Worm (Caenorhabditis elegans) whole organism, L4/young adult: ENCODE data around the gene dhhc-5.

Experiments
- W03F9.2 ChIP-seq: fragments of 150-350 bp; optimal IDR thresholded peaks from 2 replicates; lab custom pipeline; 2014; ENCODE audit warnings: missing biosample characterization, missing genetic modification characterization
- dao-5 ChIP-seq: sonication (generic microtip); optimal IDR thresholded peaks from 2 replicates; lab custom pipeline; 2016; ENCODE audit warnings: missing genotype, missing genetic modification characterization, moderate library complexity, missing compliant biosample characterization
- him-1 ChIP-seq: sonication (generic microtip); optimal IDR thresholded peaks from 2 replicates; lab custom pipeline; 2016; ENCODE audit warnings: missing genotype, missing genetic modification reagents, missing genetic modification characterization, missing compliant biosample characterization

The dhhc-5 gene

DNA sequence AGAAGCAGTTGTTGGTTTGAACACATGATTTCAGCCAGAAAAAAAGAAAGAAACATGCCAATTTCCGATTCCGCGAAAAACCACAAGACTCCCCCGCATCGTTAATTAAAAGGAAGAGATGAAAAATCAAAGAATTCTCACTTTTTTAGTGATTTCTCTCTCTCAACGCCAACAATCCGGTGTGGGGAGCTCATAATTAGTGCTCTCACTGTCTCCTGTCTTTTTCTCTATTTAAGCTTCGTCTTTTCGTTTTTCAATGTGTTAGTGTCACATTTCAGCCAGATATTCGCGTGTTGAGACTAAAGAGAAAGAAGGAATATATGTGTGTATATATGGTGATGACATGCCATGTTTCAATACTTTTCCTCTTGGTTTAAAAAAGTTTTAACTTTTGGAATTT, 24.9 kb upstream of the dhhc-5 start:
- TF ChIP-seq him-1 (tag; lab: Kevin White, UChicago) = peak; percentile 25
- TF ChIP-seq W03F9.2 (tag; lab: Kevin White, UChicago) = no peak

DNA sequence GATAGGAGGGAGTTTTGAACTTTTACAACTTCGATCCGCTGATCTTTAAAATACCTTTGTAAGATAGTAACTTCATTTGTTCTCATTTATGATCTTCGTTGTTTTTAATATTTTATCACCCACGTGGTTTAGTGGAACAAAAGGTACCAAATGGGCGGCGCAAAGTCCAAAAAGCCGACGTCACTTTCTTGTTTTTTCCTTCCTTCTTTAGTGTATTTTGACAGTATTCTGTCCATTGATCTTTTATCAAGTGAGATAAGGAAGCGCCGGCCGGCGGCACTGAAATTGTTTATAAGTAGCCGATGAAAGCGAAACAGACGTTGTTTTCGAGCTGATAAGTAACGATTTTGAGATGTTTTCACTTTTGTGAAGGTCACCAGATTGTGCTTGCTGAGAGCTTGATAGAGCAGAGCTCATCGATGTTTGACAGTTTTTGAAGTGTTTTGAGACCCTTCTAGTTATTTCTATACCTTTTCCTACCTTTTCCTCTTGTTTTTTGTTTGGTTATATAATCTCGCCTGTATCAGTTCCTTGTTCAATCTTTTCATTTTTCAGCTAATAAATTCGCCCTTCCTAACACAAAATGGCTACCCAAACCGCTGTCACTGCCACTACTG, 23.8 kb upstream of the dhhc-5 start, which contains the start of gene K04C2.3:
K04C2.3 (plus strand) TSS at position 556 of the 617 bp plus-strand sequence.
- no peak for TF ChIP-seq W03F9.2 (tag; lab: Kevin White, UChicago)
- no peak for TF ChIP-seq dao-5 (tag; lab: Kevin White, UChicago)
- peak; percentile 4 for TF ChIP-seq him-1 (tag; lab: Kevin White, UChicago)

ce11 chrIII:6871668-6872067, 22.8 kb upstream of the dhhc-5 start:
- TF ChIP-seq dao-5 (tag; lab: Kevin White, UChicago) = no peak
- TF ChIP-seq him-1 (tag; lab: Kevin White, UChicago) = no peak
- TF ChIP-seq W03F9.2 (tag; lab: Kevin White, UChicago) = no peak

DNA sequence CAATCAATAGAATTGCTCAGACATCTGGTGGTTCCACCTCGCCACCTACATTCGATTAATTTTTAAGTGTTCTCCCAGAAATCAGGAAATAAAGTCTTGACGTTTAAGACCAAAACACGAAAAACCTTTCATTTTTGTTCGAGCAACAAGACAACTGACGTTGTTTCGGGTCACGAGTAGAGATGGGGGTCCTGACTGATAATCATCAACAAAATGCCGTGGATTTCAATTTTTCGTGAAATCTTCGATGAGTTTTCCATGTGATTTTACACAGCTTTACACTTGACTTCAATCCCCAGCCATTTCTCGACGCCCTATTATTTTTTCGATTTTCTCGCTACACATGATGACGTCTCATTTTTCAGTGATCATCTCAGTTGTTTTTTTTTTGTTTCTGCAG, 22.2 kb upstream of the dhhc-5 start:
- TF ChIP-seq dao-5 (tag; lab: Kevin White, UChicago) = no peak
- no peak for TF ChIP-seq him-1 (tag; lab: Kevin White, UChicago)
- no peak for TF ChIP-seq W03F9.2 (tag; lab: Kevin White, UChicago)

DNA sequence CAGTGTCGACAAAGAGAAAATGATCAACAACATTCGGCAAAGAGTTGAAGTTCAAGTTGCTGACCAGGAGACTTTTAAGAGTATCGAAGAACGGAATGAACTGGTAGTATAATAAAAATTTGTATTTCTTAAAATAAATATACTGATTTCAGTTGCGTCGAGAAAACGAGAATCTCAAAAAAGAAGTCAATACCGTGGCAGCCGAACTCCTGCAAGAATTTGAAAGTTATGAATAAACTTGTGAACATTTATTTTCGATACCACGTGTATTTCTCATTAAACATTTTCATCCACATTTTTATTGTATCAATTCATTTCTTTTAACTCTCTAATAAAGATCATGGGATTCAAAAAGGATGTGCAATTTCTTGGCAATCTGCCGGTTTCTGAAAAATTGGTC, 21.1 kb upstream of the dhhc-5 start, which contains the start of gene K04C2.8:
K04C2.8 (plus strand) TSS at position 301 of the 400 bp plus-strand sequence.
- TF ChIP-seq dao-5 (tag; lab: Kevin White, UChicago) = no peak
- no peak for TF ChIP-seq W03F9.2 (tag; lab: Kevin White, UChicago)
- TF ChIP-seq him-1 (tag; lab: Kevin White, UChicago) = no peak

ce11 chrIII:6869268-6869667, 20.4 kb upstream of the dhhc-5 start, which contains the start of the genes cra-1 and kbp-1:
Gene cra-1, minus strand, starts transcription at chrIII:6869460.
Gene kbp-1, plus strand, starts transcription at chrIII:6869633.
- TF ChIP-seq him-1 (tag; lab: Kevin White, UChicago) = no peak
- TF ChIP-seq W03F9.2 (tag; lab: Kevin White, UChicago) = no peak
- no peak for TF ChIP-seq dao-5 (tag; lab: Kevin White, UChicago)

DNA sequence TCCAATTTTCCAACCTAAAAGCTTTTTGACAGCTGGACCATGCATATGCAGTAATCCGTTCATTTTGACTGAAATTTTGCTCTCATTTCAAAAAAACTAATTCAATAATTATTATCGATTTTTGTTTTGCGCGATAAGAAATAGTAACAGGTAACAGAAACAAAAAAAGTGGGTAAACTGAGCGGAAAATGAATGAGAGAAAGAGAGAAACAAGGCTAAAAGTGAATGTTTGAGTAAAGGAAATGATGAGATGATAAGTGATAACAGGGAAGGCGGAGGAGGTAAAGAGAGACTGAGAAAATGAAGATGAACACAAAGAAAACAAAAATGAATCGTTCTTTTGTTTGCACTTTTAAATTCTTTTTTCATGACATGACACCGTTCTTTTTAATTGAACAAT, 15.0 kb upstream of the dhhc-5 start, which contains the start of gene sma-3:
sma-3 (minus strand) TSS at position 68 of the 400 bp plus-strand sequence.
- no peak for TF ChIP-seq dao-5 (tag; lab: Kevin White, UChicago)
- no peak for TF ChIP-seq W03F9.2 (tag; lab: Kevin White, UChicago)
- TF ChIP-seq him-1 (tag; lab: Kevin White, UChicago) = no peak

DNA sequence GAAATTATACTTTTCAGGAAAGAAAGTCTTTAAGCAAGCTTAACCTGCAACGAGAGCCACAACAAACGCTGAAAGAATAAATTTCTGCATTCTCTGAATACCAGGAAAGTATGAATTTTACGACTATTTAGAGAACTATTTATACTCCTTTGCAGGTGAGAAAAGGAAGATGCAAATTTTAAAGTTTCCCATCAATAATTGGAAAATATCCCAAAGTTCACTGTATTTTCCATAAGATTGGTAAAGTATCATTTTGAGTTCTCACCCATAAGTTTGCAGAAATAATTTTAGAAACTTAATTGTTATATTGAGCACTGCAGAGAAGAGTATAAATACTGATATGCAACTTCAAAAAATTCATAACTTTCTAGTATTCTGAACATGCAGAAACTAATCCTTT, 10.6 kb upstream of the dhhc-5 start, which contains the start of gene clec-158:
clec-158 (minus strand) TSS at position 101 of the 400 bp plus-strand sequence.
- no peak for TF ChIP-seq W03F9.2 (tag; lab: Kevin White, UChicago)
- TF ChIP-seq dao-5 (tag; lab: Kevin White, UChicago) = no peak
- no peak for TF ChIP-seq him-1 (tag; lab: Kevin White, UChicago)

- TF ChIP-seq dao-5 (tag; lab: Kevin White, UChicago) = no peak
- TF ChIP-seq W03F9.2 (tag; lab: Kevin White, UChicago) = no peak
Observed at ce11 chrIII:6857390-6857848, 8.6 kb upstream of the dhhc-5 start.

- TF ChIP-seq W03F9.2 (tag; lab: Kevin White, UChicago) = no peak
Observed at ce11 chrIII:6856709-6857108, 7.8 kb upstream of the dhhc-5 start, which contains the start of gene zak-1. Gene zak-1, minus strand, starts transcription at chrIII:6856809.

- no peak for TF ChIP-seq dao-5 (tag; lab: Kevin White, UChicago)
- TF ChIP-seq W03F9.2 (tag; lab: Kevin White, UChicago) = no peak
- TF ChIP-seq him-1 (tag; lab: Kevin White, UChicago) = no peak
Observed at ce11 chrIII:6850255-6850654, 1.4 kb upstream of the dhhc-5 start, which contains the start of gene srv-1. Gene srv-1, plus strand, starts transcription at chrIII:6850385.

DNA sequence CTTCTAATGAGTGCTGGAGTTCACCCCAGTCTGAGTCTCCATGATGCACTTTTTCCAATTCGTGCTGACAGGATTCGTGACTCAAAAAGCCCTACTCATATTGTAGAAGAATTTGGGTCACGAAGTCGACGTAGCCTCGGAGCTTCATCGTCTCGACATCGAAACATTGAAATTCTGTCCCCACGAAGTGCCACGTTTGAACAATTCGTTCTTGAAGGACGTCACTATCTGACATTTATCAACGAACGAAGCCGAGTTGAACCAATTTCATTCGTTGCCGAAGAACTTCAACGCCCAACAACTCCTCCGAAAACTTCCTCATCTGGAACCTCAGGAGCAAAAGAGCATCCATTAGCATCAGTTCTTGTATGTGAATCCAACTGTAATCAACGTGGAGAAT, 9.8 kb downstream of the dhhc-5 start:
- no peak for TF ChIP-seq him-1 (tag; lab: Kevin White, UChicago)
- TF ChIP-seq dao-5 (tag; lab: Kevin White, UChicago) = no peak
- TF ChIP-seq W03F9.2 (tag; lab: Kevin White, UChicago) = no peak

ce11 chrIII:6837320-6837719, 11.5 kb downstream of the dhhc-5 start:
- TF ChIP-seq him-1 (tag; lab: Kevin White, UChicago) = no peak
- no peak for TF ChIP-seq W03F9.2 (tag; lab: Kevin White, UChicago)
- TF ChIP-seq dao-5 (tag; lab: Kevin White, UChicago) = no peak

DNA sequence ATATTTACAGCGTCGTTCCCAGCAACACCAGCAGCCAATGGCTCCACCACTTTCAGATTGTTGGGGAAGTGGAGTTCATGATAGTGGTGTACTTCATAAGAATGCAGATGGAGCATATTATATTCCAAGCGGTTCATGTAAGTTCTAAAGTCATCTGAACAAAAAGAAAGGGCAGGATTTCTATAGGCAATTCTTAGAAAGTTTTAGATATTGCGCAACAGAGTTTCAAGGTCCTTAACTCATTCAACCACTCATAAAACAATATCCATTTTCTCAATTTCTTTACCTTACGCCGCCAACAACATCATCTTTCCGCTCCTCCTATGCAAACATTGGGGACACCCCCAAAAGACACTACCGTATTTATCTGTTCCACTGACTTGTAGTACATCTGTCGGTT, 17.5 kb downstream of the dhhc-5 start:
- TF ChIP-seq dao-5 (tag; lab: Kevin White, UChicago) = no peak
- no peak for TF ChIP-seq W03F9.2 (tag; lab: Kevin White, UChicago)
- no peak for TF ChIP-seq him-1 (tag; lab: Kevin White, UChicago)
